Worm (Caenorhabditis elegans) whole organism, late embryonic: ENCODE data around the gene stdh-1.

Source experiments
- Y22D7AL.16 ChIP-seq: sonication (generic microtip); optimal IDR thresholded peaks from 2 replicates; lab custom pipeline; 2016; ENCODE audit warnings: missing genetic modification characterization, missing compliant biosample characterization
- ceh-48 ChIP-seq: sonication (generic microtip); optimal IDR thresholded peaks from 2 replicates; lab custom pipeline; 2016; ENCODE audit warnings: missing genetic modification characterization, inconsistent platforms, missing compliant biosample characterization
- fkh-6 ChIP-seq: sonication (generic microtip); optimal IDR thresholded peaks from 2 replicates; lab custom pipeline; 2016; ENCODE audit warnings: missing genetic modification characterization, missing compliant biosample characterization
- hlh-8 ChIP-seq: sonication (generic microtip); optimal IDR thresholded peaks from 2 replicates; lab custom pipeline; 2016; ENCODE audit warnings: missing genotype, missing genetic modification characterization, missing compliant biosample characterization
- nfya-1 ChIP-seq: sonication (generic microtip); optimal IDR thresholded peaks from 2 replicates; lab custom pipeline; 2017; ENCODE audit warnings: missing genetic modification characterization, mild to moderate bottlenecking, missing compliant biosample characterization, antibody characterized with exemption, moderate library complexity

ce11 chrV:13863700-13864099, 42.6 kb upstream of the stdh-1 start:
- TF ChIP-seq fkh-6 (no peak), nfya-1 (tag; lab: Kevin White, UChicago) (no peak), hlh-8 (no peak), Y22D7AL.16 (no peak), ceh-48 (tag; lab: Kevin White, UChicago) (no peak)
